Fruit fly (Drosophila melanogaster) whole organism, embryonic: ENCODE data around the gene glob1.

Source experiments
- Ada2b ChIP-seq: fragments of 200-800 bp; sonication (Bioruptor generic); IDR thresholded peaks from 2 replicates; pipeline ENCODE4 v1.3.6; 2022; ENCODE audit warnings: missing biosample characterization, missing genetic modification characterization
- Asciz ChIP-seq: fragments of 200-800 bp; sonication (Bioruptor generic); optimal IDR thresholded peaks from 2 replicates; lab custom pipeline; 2017; ENCODE audit warnings: missing biosample characterization, mild to moderate bottlenecking, missing genetic modification characterization, missing genetic modification reagents
- BEAF-32 ChIP-seq: fragments of 200-800 bp; sonication (Bioruptor generic); optimal IDR thresholded peaks from 3 replicates; lab custom pipeline; 2017; ENCODE audit warnings: missing biosample characterization, missing genetic modification characterization, mild to moderate bottlenecking, moderate library complexity, missing genetic modification reagents
- CG10209 ChIP-seq: fragments of 200-800 bp; sonication (Bioruptor generic); optimal IDR thresholded peaks from 3 replicates; lab custom pipeline; 2017; ENCODE audit warnings: missing biosample characterization, mild to moderate bottlenecking, missing genetic modification characterization, missing genetic modification reagents
- CG1233 ChIP-seq: fragments of 200-800 bp; sonication (Bioruptor generic); optimal IDR thresholded peaks from 4 replicates; lab custom pipeline; 2018; ENCODE audit warnings: missing biosample characterization, mild to moderate bottlenecking, missing genetic modification characterization
- CG13123 ChIP-seq: fragments of 200-800 bp; sonication (Bioruptor generic); optimal IDR thresholded peaks from 2 replicates; lab custom pipeline; 2016; ENCODE audit warnings: missing biosample characterization, missing genetic modification characterization
- CG13287 ChIP-seq: fragments of 200-800 bp; sonication (Bioruptor generic); IDR thresholded peaks from 2 replicates; pipeline ENCODE4 v1.3.6; 2022; ENCODE audit warnings: missing biosample characterization, missing genetic modification characterization; ENCODE audit not compliant: partially characterized antibody
- CG14441 ChIP-seq: fragments of 200-800 bp; sonication (Bioruptor generic); IDR thresholded peaks from 2 replicates; pipeline ENCODE4 v1.3.6; 2022; ENCODE audit warnings: missing biosample characterization, missing genetic modification characterization
- CG14860 ChIP-seq: fragments of 200-800 bp; sonication (Bioruptor generic); IDR thresholded peaks from 3 replicates; pipeline ENCODE4 v1.3.6; 2022; ENCODE audit warnings: missing biosample characterization, missing genetic modification characterization; ENCODE audit not compliant: partially characterized antibody
- CG15073 ChIP-seq: fragments of 200-800 bp; sonication (Bioruptor generic); optimal IDR thresholded peaks from 2 replicates; lab custom pipeline; 2016; ENCODE audit warnings: missing biosample characterization, missing genetic modification characterization
- CG15601 ChIP-seq: fragments of 200-800 bp; sonication (Bioruptor generic); optimal IDR thresholded peaks from 3 replicates; lab custom pipeline; 2019; ENCODE audit warnings: missing biosample characterization, mild to moderate bottlenecking, missing genetic modification characterization, moderate library complexity
- CG1832 ChIP-seq: fragments of 200-800 bp; sonication (Bioruptor generic); optimal IDR thresholded peaks from 2 replicates; lab custom pipeline; 2017; ENCODE audit warnings: missing biosample characterization, mild to moderate bottlenecking, missing genetic modification characterization, inconsistent platforms
- CG2120 ChIP-seq: fragments of 200-800 bp; sonication (Bioruptor generic); optimal IDR thresholded peaks from 3 replicates; lab custom pipeline; 2016; ENCODE audit warnings: missing biosample characterization, missing genetic modification characterization
- CG2875 ChIP-seq: fragments of 200-800 bp; sonication (Bioruptor generic); optimal IDR thresholded peaks from 2 replicates; lab custom pipeline; 2017; ENCODE audit warnings: missing biosample characterization, mild to moderate bottlenecking, missing genetic modification characterization, missing genetic modification reagents
- CG31365 ChIP-seq: fragments of 200-800 bp; sonication (Bioruptor generic); optimal IDR thresholded peaks from 2 replicates; lab custom pipeline; 2018; ENCODE audit warnings: missing biosample characterization, mild to moderate bottlenecking, missing genetic modification characterization
- CG32772 ChIP-seq: fragments of 200-800 bp; sonication (Bioruptor generic); IDR thresholded peaks from 2 replicates; pipeline ENCODE4 v1.3.6; 2022; ENCODE audit warnings: missing biosample characterization, missing genetic modification characterization
- CG3726 ChIP-seq: fragments of 200-800 bp; sonication (Bioruptor generic); IDR thresholded peaks from 3 replicates; pipeline ENCODE4, ENCODE4 v1.3.6; 2022; ENCODE audit warnings: missing biosample characterization, missing genetic modification characterization
- CG3995 ChIP-seq: fragments of 200-800 bp; sonication (Bioruptor generic); optimal IDR thresholded peaks from 3 replicates; lab custom pipeline; 2016; ENCODE audit warnings: missing biosample characterization, missing genetic modification characterization
- CG9609 ChIP-seq: fragments of 200-800 bp; sonication (Bioruptor generic); optimal IDR thresholded peaks from 3 replicates; lab custom pipeline; 2016; ENCODE audit warnings: missing biosample characterization, missing genetic modification characterization
- CHES-1-like ChIP-seq: fragments of 200-800 bp; sonication (Bioruptor generic); optimal IDR thresholded peaks from 2 replicates; lab custom pipeline; 2016; ENCODE audit warnings: missing biosample characterization, missing genetic modification characterization
- CoRest ChIP-seq: fragments of 200-800 bp; sonication (Bioruptor generic); optimal IDR thresholded peaks from 3 replicates; lab custom pipeline; 2018; ENCODE audit warnings: missing biosample characterization, mild to moderate bottlenecking, missing genetic modification characterization, moderate library complexity
- Dll ChIP-seq: fragments of 200-800 bp; sonication (Bioruptor generic); IDR thresholded peaks from 4 replicates; pipeline ENCODE4 v1.3.6; 2022; ENCODE audit warnings: missing biosample characterization, missing genetic modification characterization; ENCODE audit not compliant: partially characterized antibody
- Drgx ChIP-seq: fragments of 200-800 bp; sonication (Bioruptor generic); IDR thresholded peaks from 2 replicates; pipeline ENCODE4 v1.3.6; 2022; ENCODE audit warnings: missing biosample characterization, missing genetic modification characterization
- Elba2 ChIP-seq: fragments of 200-800 bp; sonication (Bioruptor generic); optimal IDR thresholded peaks from 3 replicates; lab custom pipeline; 2016; ENCODE audit warnings: missing biosample characterization, missing genetic modification characterization
- Hey ChIP-seq: fragments of 200-800 bp; sonication (Bioruptor generic); optimal IDR thresholded peaks from 3 replicates; lab custom pipeline; 2018; ENCODE audit warnings: missing biosample characterization, mild to moderate bottlenecking, missing genetic modification characterization
- Hmx ChIP-seq: fragments of 200-800 bp; sonication (Bioruptor generic); optimal IDR thresholded peaks from 2 replicates; lab custom pipeline; 2016; ENCODE audit warnings: missing biosample characterization, missing genetic modification characterization
- Lhr ChIP-seq: fragments of 200-800 bp; sonication (Bioruptor generic); optimal IDR thresholded peaks from 3 replicates; lab custom pipeline; 2017; ENCODE audit warnings: mild to moderate bottlenecking, missing biosample characterization, missing genetic modification reagents, missing genetic modification characterization
- Nf-YB ChIP-seq: fragments of 200-800 bp; sonication (Bioruptor generic); optimal IDR thresholded peaks from 3 replicates; lab custom pipeline; 2019; ENCODE audit warnings: missing biosample characterization, mild to moderate bottlenecking, missing genetic modification characterization, moderate library complexity
- Rx ChIP-seq: fragments of 200-800 bp; sonication (Bioruptor generic); IDR thresholded peaks from 2 replicates; pipeline ENCODE4 v1.3.6; 2022; ENCODE audit warnings: missing biosample characterization, missing genetic modification characterization
- Scr ChIP-seq: fragments of 200-800 bp; sonication (Bioruptor generic); IDR thresholded peaks from 2 replicates; pipeline ENCODE4 v1.3.6; 2022; ENCODE audit warnings: missing biosample characterization, missing genetic modification characterization; ENCODE audit not compliant: partially characterized antibody
- Sox100B ChIP-seq: fragments of 200-800 bp; sonication (Bioruptor generic); optimal IDR thresholded peaks from 3 replicates; lab custom pipeline; 2018; ENCODE audit warnings: missing biosample characterization, mild to moderate bottlenecking, missing genetic modification characterization
- Sry-δ ChIP-seq: fragments of 200-800 bp; sonication (Bioruptor generic); optimal IDR thresholded peaks from 2 replicates; lab custom pipeline; 2016; ENCODE audit warnings: missing biosample characterization, missing genetic modification characterization
- Tbp ChIP-seq: fragments of >200 bp; optimal IDR thresholded peaks from 2 replicates; lab custom pipeline; 2018; ENCODE audit warnings: missing biosample characterization, missing genetic modification characterization
- YL-1 ChIP-seq: fragments of 200-800 bp; sonication (Bioruptor generic); optimal IDR thresholded peaks from 3 replicates; lab custom pipeline; 2017; ENCODE audit warnings: missing biosample characterization, mild to moderate bottlenecking, missing genetic modification characterization
- amos ChIP-seq: fragments of 200-800 bp; sonication (Bioruptor generic); IDR thresholded peaks from 2 replicates; pipeline ENCODE4 v1.3.6; 2022; ENCODE audit warnings: missing biosample characterization, missing genetic modification characterization; ENCODE audit not compliant: partially characterized antibody
- corto ChIP-seq: fragments of 200-800 bp; sonication (Bioruptor generic); optimal IDR thresholded peaks from 2 replicates; lab custom pipeline; 2016; ENCODE audit warnings: missing biosample characterization, mild to moderate bottlenecking, missing genetic modification characterization, moderate library complexity
- ems ChIP-seq: fragments of 200-800 bp; sonication (Bioruptor generic); optimal IDR thresholded peaks from 3 replicates; lab custom pipeline; 2016; ENCODE audit warnings: missing biosample characterization, missing genetic modification characterization
- esg ChIP-seq: fragments of 200-800 bp; sonication (Bioruptor generic); conservative IDR thresholded peaks from 2 replicates; pipeline ENCODE4 v1.3.6; 2022; ENCODE audit warnings: missing biosample characterization, missing genetic modification characterization
- insv ChIP-seq, 2 experiments: fragments of 200-800 bp; sonication (Bioruptor generic); optimal IDR thresholded peaks; 3 replicates each; lab custom pipeline; 2016 to 2018; ENCODE audit warnings: missing biosample characterization in 2 of 2, missing genetic modification characterization in 2 of 2
- lov ChIP-seq, 2 experiments: fragments of 200-800 bp in 1 of 2; fragments of >200 bp in 1 of 2; sonication (Bioruptor generic) in 1 of 2; IDR thresholded peaks in 1 of 2; optimal IDR thresholded peaks in 1 of 2; 2 replicates in 1 of 2; 3 replicates in 1 of 2; pipeline versions ENCODE4 v1.3.6 to Lab custom; 2017 to 2022; ENCODE audit warnings: missing biosample characterization in 1 of 2, missing genetic modification characterization in 1 of 2
- mld ChIP-seq: fragments of 200-800 bp; sonication (Bioruptor generic); IDR thresholded peaks from 3 replicates; pipeline ENCODE4 v1.3.6; 2022; ENCODE audit warnings: missing biosample characterization, missing genetic modification characterization; ENCODE audit not compliant: partially characterized antibody
- nerfin-2 ChIP-seq: fragments of 200-800 bp; sonication (Bioruptor generic); IDR thresholded peaks from 2 replicates; pipeline ENCODE4 v1.3.6; 2022; ENCODE audit warnings: missing biosample characterization, missing genetic modification characterization; ENCODE audit not compliant: partially characterized antibody
- odd ChIP-seq: fragments of 200-800 bp; sonication (Bioruptor generic); optimal IDR thresholded peaks from 2 replicates; lab custom pipeline; 2017; ENCODE audit warnings: missing biosample characterization, mild to moderate bottlenecking, missing genetic modification characterization
- p53 ChIP-seq: fragments of 200-800 bp; sonication (Bioruptor generic); optimal IDR thresholded peaks from 2 replicates; lab custom pipeline; 2016; ENCODE audit warnings: missing biosample characterization, missing genetic modification characterization
- schlank ChIP-seq: fragments of 200-800 bp; sonication (Bioruptor generic); optimal IDR thresholded peaks from 2 replicates; lab custom pipeline; 2018; ENCODE audit warnings: missing biosample characterization, mild to moderate bottlenecking, missing genetic modification characterization
- slp2 ChIP-seq: fragments of 200-800 bp; sonication (Bioruptor generic); optimal IDR thresholded peaks from 2 replicates; lab custom pipeline; 2016; ENCODE audit warnings: missing biosample characterization, missing genetic modification characterization
- sqz ChIP-seq: fragments of 200-800 bp; sonication (Bioruptor generic); optimal IDR thresholded peaks from 3 replicates; lab custom pipeline; 2018; ENCODE audit warnings: missing biosample characterization, mild to moderate bottlenecking, missing genetic modification characterization
- wdn ChIP-seq: fragments of 200-800 bp; sonication (Bioruptor generic); IDR thresholded peaks from 2 replicates; pipeline ENCODE4 v1.3.6; 2022; ENCODE audit warnings: missing biosample characterization, missing genetic modification characterization
- wek ChIP-seq: fragments of 200-800 bp; sonication (Bioruptor generic); optimal IDR thresholded peaks from 3 replicates; lab custom pipeline; 2018; ENCODE audit warnings: missing biosample characterization, mild to moderate bottlenecking, missing genetic modification characterization, moderate library complexity

The glob1 gene

dm6 chr3R:15933609-15934232 lies 29.3 kb upstream of the glob1 start, which contains the start of the genes CG5478 and blp:
TSS of gene CG5478 (minus strand) at chr3R:15933734.
TSS of gene blp (plus strand) at chr3R:15933847.
- TF ChIP-seq CG14860 (GFP tag; lab: Robert Waterston, UW) (peak; percentile 92), wek (GFP tag; lab: Kevin White, UChicago) (no peak), CG3726 (GFP tag; lab: Robert Waterston, UW) (no peak), CG2120 (GFP tag; lab: Kevin White, UChicago) (no peak), odd (GFP tag; lab: Kevin White, UChicago) (no peak), Hmx (GFP tag; lab: Kevin White, UChicago) (no peak), CG10209 (no peak), esg (no peak), Scr (GFP tag; lab: Robert Waterston, UW) (peak; percentile 87), sqz (no peak), CHES-1-like (GFP tag; lab: Kevin White, UChicago) (no peak), CG9609 (no peak), CG15073 (GFP tag; lab: Kevin White, UChicago) (no peak), Tbp (no peak), schlank (tag; lab: Kevin White, UChicago) (no peak), Sox100B (no peak), Sry-δ (peak; percentile 86), CG13287 (GFP tag; lab: Robert Waterston, UW) (peak; percentile 98), nerfin-2 (GFP tag; lab: Robert Waterston, UW) (peak; percentile 90), YL-1 (GFP tag; lab: Kevin White, UChicago) (peak; percentile 50), CG32772 (GFP tag; lab: Robert Waterston, UW) (no peak), ems (GFP tag; lab: Kevin White, UChicago) (no peak), Hey (no peak), corto (GFP tag; lab: Kevin White, UChicago) (no peak), wdn (no peak), lov (optimal IDR thresholded peaks at IDR 0.05; lab: Kevin White, UChicago) (no peak), lov (GFP tag; IDR thresholded peaks at IDR 0.05; lab: Robert Waterston, UW) (no peak), CG1233 (no peak), Elba2 (GFP tag; lab: Kevin White, UChicago) (no peak), Ada2b (GFP tag; lab: Robert Waterston, UW) (no peak), Lhr (no peak), CG14441 (GFP tag; lab: Robert Waterston, UW) (no peak), p53 (GFP tag; lab: Kevin White, UChicago) (no peak), CG3995 (GFP tag; lab: Kevin White, UChicago) (peak; percentile 97), amos (GFP tag; lab: Robert Waterston, UW) (peak; percentile 87), Rx (GFP tag; lab: Robert Waterston, UW) (no peak), CG13123 (no peak), Drgx (GFP tag; lab: Robert Waterston, UW) (no peak), CG15601 (no peak), slp2 (GFP tag; lab: Kevin White, UChicago) (no peak), insv (GFP tag; optimal IDR thresholded peaks at IDR 0.05; lab: Kevin White, UChicago) (no peak), Dll (GFP tag; lab: Robert Waterston, UW) (peak; percentile 94), CG2875 (GFP tag; lab: Kevin White, UChicago) (no peak), CG31365 (tag; lab: Kevin White, UChicago) (no peak), CoRest (tag; lab: Kevin White, UChicago) (no peak), CG1832 (GFP tag; lab: Kevin White, UChicago) (no peak), Nf-YB (GFP tag; lab: Kevin White, UChicago) (no peak), BEAF-32 (GFP tag; lab: Kevin White, UChicago) (peak; percentile 81), mld (peak; percentile 66; the same call in 2 of the 3 replicates), Asciz (GFP tag; lab: Kevin White, UChicago) (no peak)
